Fruit fly (Drosophila melanogaster) whole organism, embryonic: ENCODE measurements around the gene CG11178.

ENCODE experiments used
- CG10209 ChIP-seq: fragments of 200-800 bp; sonication (Bioruptor generic); optimal IDR thresholded peaks from 3 replicates; lab custom pipeline; 2017; ENCODE audit warnings: missing biosample characterization, mild to moderate bottlenecking, missing genetic modification characterization, missing genetic modification reagents
- CG12071 ChIP-seq: fragments of 200-800 bp; sonication (Bioruptor generic); optimal IDR thresholded peaks from 3 replicates; lab custom pipeline; 2018; ENCODE audit warnings: missing biosample characterization, mild to moderate bottlenecking, missing genetic modification characterization
- CG12219 ChIP-seq: fragments of 200-800 bp; sonication (Bioruptor generic); optimal IDR thresholded peaks from 3 replicates; lab custom pipeline; 2018; ENCODE audit warnings: missing biosample characterization, mild to moderate bottlenecking, missing genetic modification characterization
- CG15011 ChIP-seq: fragments of 200-800 bp; sonication (Bioruptor generic); optimal IDR thresholded peaks from 3 replicates; lab custom pipeline; 2018; ENCODE audit warnings: missing biosample characterization, mild to moderate bottlenecking, missing genetic modification characterization
- CG16779 ChIP-seq: fragments of 200-800 bp; sonication (Bioruptor generic); IDR thresholded peaks from 2 replicates; pipeline ENCODE4 v1.3.6; 2022; ENCODE audit warnings: missing biosample characterization, missing genetic modification characterization
- CG17612 ChIP-seq: fragments of 200-800 bp; sonication (Bioruptor generic); IDR thresholded peaks from 2 replicates; pipeline ENCODE4 v1.3.6; 2022; ENCODE audit warnings: missing biosample characterization, missing genetic modification characterization
- CG1832 ChIP-seq: fragments of 200-800 bp; sonication (Bioruptor generic); optimal IDR thresholded peaks from 2 replicates; lab custom pipeline; 2017; ENCODE audit warnings: missing biosample characterization, mild to moderate bottlenecking, missing genetic modification characterization, inconsistent platforms
- CG2129 ChIP-seq: fragments of 200-800 bp; sonication (Bioruptor generic); IDR thresholded peaks from 2 replicates; pipeline ENCODE4 v1.3.6; 2022; ENCODE audit warnings: missing biosample characterization, missing genetic modification characterization; ENCODE audit not compliant: partially characterized antibody
- CG32772 ChIP-seq: fragments of 200-800 bp; sonication (Bioruptor generic); IDR thresholded peaks from 2 replicates; pipeline ENCODE4 v1.3.6; 2022; ENCODE audit warnings: missing biosample characterization, missing genetic modification characterization
- CG34224 ChIP-seq: fragments of 200-800 bp; sonication (Bioruptor generic); IDR thresholded peaks from 3 replicates; pipeline ENCODE4 v1.3.6; 2022; ENCODE audit warnings: missing biosample characterization, missing genetic modification characterization; ENCODE audit not compliant: partially characterized antibody
- CG4328 ChIP-seq: fragments of 200-800 bp; sonication (Bioruptor generic); optimal IDR thresholded peaks from 3 replicates; lab custom pipeline; 2017; ENCODE audit warnings: missing biosample characterization, missing genetic modification reagents, missing genetic modification characterization
- CG4404 ChIP-seq: fragments of 200-800 bp; sonication (Bioruptor generic); IDR thresholded peaks from 2 replicates; pipeline ENCODE4 v1.3.6; 2022; ENCODE audit warnings: missing biosample characterization, missing genetic modification characterization
- CG6813 ChIP-seq: fragments of 200-800 bp; sonication (Bioruptor generic); optimal IDR thresholded peaks from 2 replicates; lab custom pipeline; 2017; ENCODE audit warnings: missing biosample characterization, missing genetic modification characterization, mild to moderate bottlenecking, moderate library complexity, missing genetic modification reagents
- CG8281 ChIP-seq: fragments of 200-800 bp; sonication (Bioruptor generic); optimal IDR thresholded peaks from 2 replicates; lab custom pipeline; 2018; ENCODE audit warnings: missing biosample characterization, mild to moderate bottlenecking, missing genetic modification characterization, moderate library complexity
- CoRest ChIP-seq: fragments of 200-800 bp; sonication (Bioruptor generic); optimal IDR thresholded peaks from 3 replicates; lab custom pipeline; 2018; ENCODE audit warnings: missing biosample characterization, mild to moderate bottlenecking, missing genetic modification characterization, moderate library complexity
- Deaf1 ChIP-seq: fragments of 200-800 bp; optimal IDR thresholded peaks from 3 replicates; lab custom pipeline; 2019; ENCODE audit warnings: missing biosample characterization, mild to moderate bottlenecking, missing genetic modification characterization, moderate library complexity
- Dfd ChIP-seq, 2 experiments: fragments of >200 bp; optimal IDR thresholded peaks; 2 replicates each; lab custom pipeline; 2017; ENCODE audit warnings: missing biosample characterization in 2 of 2, missing genetic modification characterization in 2 of 2
- Doc3 ChIP-seq: fragments of 200-800 bp; sonication (Bioruptor generic); IDR thresholded peaks from 3 replicates; pipeline ENCODE4 v1.3.6; 2022; ENCODE audit warnings: missing biosample characterization, missing genetic modification characterization; ENCODE audit not compliant: partially characterized antibody
- Hr51 ChIP-seq, 2 experiments: fragments of 200-800 bp; sonication (Bioruptor generic); optimal IDR thresholded peaks; 2 replicates in 1 of 2; 3 replicates in 1 of 2; lab custom pipeline; 2016 to 2018; ENCODE audit warnings: missing biosample characterization in 2 of 2, missing genetic modification characterization in 2 of 2, mild to moderate bottlenecking in 1 of 2, moderate library complexity in 1 of 2
- Lpt ChIP-seq: fragments of >200 bp; optimal IDR thresholded peaks from 2 replicates; lab custom pipeline; 2018; ENCODE audit warnings: missing biosample characterization, missing genetic modification characterization
- Med ChIP-seq: fragments of 200-800 bp; sonication (Bioruptor generic); peaks from one replicate; lab custom pipeline; 2016; ENCODE audit warnings: missing biosample characterization, missing genetic modification characterization, mild to moderate bottlenecking, inconsistent platforms, moderate library complexity
- Opbp ChIP-seq: fragments of 200-800 bp; sonication (Bioruptor generic); IDR thresholded peaks from 3 replicates; pipeline ENCODE4 v1.3.6; 2022; ENCODE audit warnings: missing biosample characterization, missing genetic modification characterization; ENCODE audit not compliant: partially characterized antibody
- Ravus ChIP-seq: fragments of 200-800 bp; sonication (Bioruptor generic); IDR thresholded peaks from 2 replicates; pipeline ENCODE4 v1.3.6; 2022; ENCODE audit warnings: missing biosample characterization, missing genetic modification characterization
- Six4 ChIP-seq: fragments of 200-800 bp; sonication (Bioruptor generic); optimal IDR thresholded peaks from 2 replicates; lab custom pipeline; 2016; ENCODE audit warnings: missing biosample characterization, missing genetic modification characterization
- Usf ChIP-seq: fragments of 200-800 bp; sonication (Bioruptor generic); optimal IDR thresholded peaks from 2 replicates; lab custom pipeline; 2017; ENCODE audit warnings: missing genotype, missing biosample characterization, missing genetic modification characterization
- abd-A ChIP-seq: fragments of 200-800 bp; sonication (Bioruptor generic); optimal IDR thresholded peaks from 3 replicates; lab custom pipeline; 2019; ENCODE audit warnings: missing biosample characterization, mild to moderate bottlenecking, missing genetic modification characterization, moderate library complexity
- ase ChIP-seq: fragments of 200-800 bp; sonication (Bioruptor generic); IDR thresholded peaks from 3 replicates; pipeline ENCODE4 v1.3.6; 2022; ENCODE audit warnings: missing biosample characterization, missing genetic modification characterization
- caup ChIP-seq: fragments of 200-800 bp; sonication (Bioruptor generic); optimal IDR thresholded peaks from 3 replicates; lab custom pipeline; 2017; ENCODE audit warnings: missing biosample characterization, mild to moderate bottlenecking, missing genetic modification characterization, moderate library complexity; ENCODE audit not compliant: severe bottlenecking
- chm ChIP-seq: fragments of 200-800 bp; sonication (Bioruptor generic); IDR thresholded peaks from 2 replicates; pipeline ENCODE4 v1.3.6; 2022; ENCODE audit warnings: missing biosample characterization, missing genetic modification characterization
- danr ChIP-seq: fragments of 200-800 bp; sonication (Bioruptor generic); IDR thresholded peaks from 2 replicates; pipeline ENCODE4 v1.3.6; 2022; ENCODE audit warnings: missing biosample characterization, missing genetic modification characterization
- fd3F ChIP-seq: fragments of 200-800 bp; sonication (Bioruptor generic); optimal IDR thresholded peaks from 2 replicates; lab custom pipeline; 2018; ENCODE audit warnings: missing biosample characterization, mild to moderate bottlenecking, missing genetic modification characterization, moderate library complexity
- fd64A ChIP-seq: fragments of 200-800 bp; sonication (Bioruptor generic); optimal IDR thresholded peaks from 3 replicates; lab custom pipeline; 2018; ENCODE audit warnings: missing biosample characterization, mild to moderate bottlenecking, missing genetic modification characterization
- fd96Cb ChIP-seq: fragments of 200-800 bp; sonication (Bioruptor generic); optimal IDR thresholded peaks from 2 replicates; lab custom pipeline; 2018; ENCODE audit warnings: missing biosample characterization, mild to moderate bottlenecking, missing genetic modification characterization, moderate library complexity
- ftz-f1 ChIP-seq: fragments of 200-800 bp; sonication (Bioruptor generic); optimal IDR thresholded peaks from 2 replicates; lab custom pipeline; 2016; ENCODE audit warnings: missing biosample characterization, missing genetic modification characterization
- hth ChIP-seq: fragments of >200 bp; optimal IDR thresholded peaks from 2 replicates; lab custom pipeline; 2017; ENCODE audit warnings: inconsistent platforms
- nerfin-2 ChIP-seq: fragments of 200-800 bp; sonication (Bioruptor generic); IDR thresholded peaks from 2 replicates; pipeline ENCODE4 v1.3.6; 2022; ENCODE audit warnings: missing biosample characterization, missing genetic modification characterization; ENCODE audit not compliant: partially characterized antibody
- org-1 ChIP-seq: fragments of 200-800 bp; sonication (Bioruptor generic); optimal IDR thresholded peaks from 2 replicates; lab custom pipeline; 2017; ENCODE audit warnings: missing biosample characterization, missing genetic modification characterization
- pb ChIP-seq: fragments of 200-800 bp; sonication (Bioruptor generic); optimal IDR thresholded peaks from 3 replicates; lab custom pipeline; 2016; ENCODE audit warnings: missing biosample characterization, missing genetic modification characterization
- peb ChIP-seq: fragments of 200-800 bp; sonication (Bioruptor generic); IDR thresholded peaks from 2 replicates; pipeline ENCODE4 v1.3.6; 2022; ENCODE audit warnings: missing biosample characterization, missing genetic modification characterization
- pzg ChIP-seq: fragments of 200-800 bp; sonication (Bioruptor generic); optimal IDR thresholded peaks from 3 replicates; lab custom pipeline; 2018; ENCODE audit warnings: missing biosample characterization, mild to moderate bottlenecking, missing genetic modification characterization, moderate library complexity
- repo ChIP-seq: fragments of 200-800 bp; sonication (Bioruptor generic); optimal IDR thresholded peaks from 2 replicates; lab custom pipeline; 2016; ENCODE audit warnings: missing biosample characterization, missing genetic modification characterization
- salm ChIP-seq: fragments of 200-800 bp; sonication (Bioruptor generic); optimal IDR thresholded peaks from 2 replicates; lab custom pipeline; 2018; ENCODE audit warnings: missing biosample characterization, mild to moderate bottlenecking, missing genetic modification characterization
- sima ChIP-seq: fragments of 200-800 bp; sonication (Bioruptor generic); optimal IDR thresholded peaks from 2 replicates; lab custom pipeline; 2016; ENCODE audit warnings: missing biosample characterization, missing genetic modification characterization
- stwl ChIP-seq: fragments of 200-800 bp; sonication (Bioruptor generic); optimal IDR thresholded peaks from 3 replicates; lab custom pipeline; 2018; ENCODE audit warnings: missing biosample characterization, mild to moderate bottlenecking, missing genetic modification characterization, moderate library complexity
- sug ChIP-seq: fragments of 200-800 bp; optimal IDR thresholded peaks from 2 replicates; lab custom pipeline; 2019; ENCODE audit warnings: missing biosample characterization, mild to moderate bottlenecking, missing genetic modification characterization, moderate library complexity
- tin ChIP-seq: fragments of 200-800 bp; sonication (Bioruptor generic); optimal IDR thresholded peaks from 3 replicates; lab custom pipeline; 2016; ENCODE audit warnings: missing biosample characterization, missing genetic modification characterization
- ttk ChIP-seq: fragments of 200-800 bp; sonication (Bioruptor generic); IDR thresholded peaks from 2 replicates; pipeline ENCODE4 v2.1.2; 2022; ENCODE audit warnings: missing biosample characterization, missing genetic modification characterization

Gene CG11178

DNA sequence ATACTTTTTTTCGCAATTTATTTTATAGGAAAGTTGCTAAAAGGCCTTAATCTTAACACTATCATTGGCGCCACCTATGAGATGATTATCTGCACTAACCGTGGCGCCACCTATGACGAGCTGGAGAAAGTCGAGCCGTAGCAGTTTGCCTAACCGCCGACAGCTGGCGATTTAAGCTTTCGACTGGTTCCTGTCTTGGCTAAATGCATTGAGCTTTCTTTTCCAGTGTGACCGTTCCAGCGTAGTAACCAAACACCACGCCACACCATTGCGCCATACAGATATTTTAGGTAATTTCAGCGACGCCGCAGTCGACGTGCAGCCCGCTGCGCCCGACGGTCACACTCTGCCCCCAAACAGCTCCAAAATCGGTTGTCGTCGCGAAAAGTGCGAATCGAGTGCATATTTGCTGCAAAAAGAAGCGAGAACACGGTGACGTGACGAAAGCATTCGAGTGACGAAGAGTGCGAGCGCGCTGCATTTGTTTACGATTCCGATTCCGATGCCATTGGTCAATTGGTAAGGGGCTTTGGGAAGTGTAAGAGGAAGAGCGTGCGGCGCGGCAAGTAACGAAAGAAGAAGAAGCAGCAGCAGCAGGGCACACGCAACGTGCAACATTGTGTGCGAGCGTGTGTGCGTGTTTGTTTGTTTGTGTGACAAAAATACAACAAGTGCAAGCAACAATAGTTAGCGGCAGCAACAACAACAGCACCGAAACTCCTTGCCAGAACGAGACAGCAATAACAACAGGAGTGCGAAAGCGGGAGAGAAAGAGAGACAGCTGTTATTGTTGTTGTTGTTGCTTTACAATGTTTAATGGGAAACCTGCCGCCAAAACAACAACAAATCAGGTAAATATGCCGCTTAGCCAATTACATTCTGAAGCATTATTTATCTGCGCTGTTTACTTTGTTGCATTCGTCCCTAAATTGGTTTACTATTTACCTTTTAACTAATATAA is 41.7 kb upstream of the CG11178 start, which contains the start of the genes CG46311 and Tpst (continued):
- TF ChIP-seq peb: peak; percentile 47
- peak; percentile 53 for TF ChIP-seq stwl (tag; lab: Kevin White, UChicago)
- peak; percentile 21 for TF ChIP-seq sima (GFP tag; lab: Kevin White, UChicago)
- no peak for TF ChIP-seq sug (tag; lab: Kevin White, UChicago)
- TF ChIP-seq pb (GFP tag; lab: Kevin White, UChicago): no peak
- no peak for TF ChIP-seq hth (lab: Kevin White, UChicago)
- no peak for TF ChIP-seq Dfd (GFP tag; optimal IDR thresholded peaks at IDR 0.05; lab: Kevin White, UChicago)
- peak; percentile 41 for TF ChIP-seq Six4 (GFP tag; lab: Kevin White, UChicago)
- no peak for TF ChIP-seq CG16779
- peak; percentile 26; the same call in 1 of the 3 replicates for TF ChIP-seq CG34224 (GFP tag; lab: Robert Waterston, UW)
- TF ChIP-seq CG12071 (GFP tag; lab: Kevin White, UChicago): peak; percentile 2
- no peak for TF ChIP-seq CG17612 (GFP tag; lab: Robert Waterston, UW)
- no peak for TF ChIP-seq fd64A (GFP tag; lab: Kevin White, UChicago)
- peak; percentile 67; the same call in 1 of the 3 replicates for TF ChIP-seq Opbp (GFP tag; lab: Robert Waterston, UW)
- TF ChIP-seq CG8281 (tag; lab: Kevin White, UChicago): no peak
- TF ChIP-seq pzg (GFP tag; lab: Kevin White, UChicago): peak; percentile 98
- peak; percentile 29 for TF ChIP-seq fd3F (GFP tag; lab: Kevin White, UChicago)
- TF ChIP-seq Lpt (GFP tag; lab: Kevin White, UChicago): no peak
- peak; percentile 68 for TF ChIP-seq CG32772
- TF ChIP-seq ftz-f1 (GFP tag; lab: Kevin White, UChicago): peak; percentile 32
- no peak for TF ChIP-seq danr (GFP tag; lab: Robert Waterston, UW)
- peak; percentile 44 for TF ChIP-seq CG4328 (GFP tag; lab: Kevin White, UChicago)
- peak; percentile 61 for TF ChIP-seq caup (GFP tag; lab: Kevin White, UChicago)
- TF ChIP-seq Deaf1: peak; percentile 65
- no peak for TF ChIP-seq repo
- peak; percentile 37 for TF ChIP-seq CG6813
- TF ChIP-seq CG10209: peak; percentile 36
- peak; percentile 76 for TF ChIP-seq tin (GFP tag; lab: Kevin White, UChicago)
- TF ChIP-seq org-1 (GFP tag; lab: Kevin White, UChicago): no peak
- TF ChIP-seq nerfin-2 (GFP tag; lab: Robert Waterston, UW): no peak
- no peak for TF ChIP-seq Doc3
- TF ChIP-seq CG1832 (GFP tag; lab: Kevin White, UChicago): peak; percentile 44
- peak; percentile 4; the same call in 1 of the 2 replicates for TF ChIP-seq Ravus (GFP tag; lab: Robert Waterston, UW)
- TF ChIP-seq CG4404 (GFP tag; lab: Robert Waterston, UW): peak; percentile 36; the same call in 1 of the 2 replicates
- peak; percentile 44 for TF ChIP-seq CoRest (tag; lab: Kevin White, UChicago)
- no peak for TF ChIP-seq CG2129
- TF ChIP-seq chm: peak; percentile 56; the same call in 1 of the 2 replicates
- no peak for TF ChIP-seq salm (tag; lab: Kevin White, UChicago)
- TF ChIP-seq ttk: peak; percentile 34; the same call in 1 of the 2 replicates
- peak; percentile 13 for TF ChIP-seq fd96Cb (tag; lab: Kevin White, UChicago)
- TF ChIP-seq Hr51 (GFP tag; optimal IDR thresholded peaks at IDR 0.05; lab: Kevin White, UChicago): peak; percentile 5 to 35
- TF ChIP-seq CG12219 (GFP tag; lab: Kevin White, UChicago): no peak
- TF ChIP-seq ase: peak; percentile 73
- no peak for TF ChIP-seq CG15011 (GFP tag; lab: Kevin White, UChicago)
- TF ChIP-seq abd-A (tag; lab: Kevin White, UChicago): no peak
- peak; percentile 95 for TF ChIP-seq Med (GFP tag; lab: Kevin White, UChicago)
- TF ChIP-seq Usf (GFP tag; lab: Kevin White, UChicago): no peak
